Worm (Caenorhabditis elegans): Measurements from ENCODE around the gene M176.4.

DNA sequence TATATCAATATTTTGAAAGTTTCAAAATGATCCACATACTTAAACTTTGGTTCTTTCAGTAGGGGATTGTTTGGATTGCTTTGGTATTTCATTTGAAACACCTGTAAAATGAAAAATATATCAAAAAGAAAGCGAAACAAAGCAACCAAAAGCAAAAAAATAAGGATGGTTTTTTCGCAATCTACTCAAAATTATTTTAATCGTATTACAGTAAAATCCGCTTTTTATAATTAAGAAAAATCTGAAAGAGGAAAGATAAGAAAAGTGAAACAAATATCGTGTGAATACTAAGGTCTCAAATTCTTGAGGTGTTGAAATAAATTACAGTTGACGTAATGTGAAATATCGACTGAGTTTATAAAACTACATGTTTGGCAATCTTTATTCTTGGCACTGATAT lies 47.9 kb downstream of the M176.4 start, which contains the start of gene chil-22:
- TF ChIP-seq pha-4 (tag; optimal IDR thresholded peaks at IDR 0.05) = no peak
- TF ChIP-seq egl-27 (tag; optimal IDR thresholded peaks at IDR 0.05) = no peak
- no peak for TF ChIP-seq mdl-1 (tag; optimal IDR thresholded peaks at IDR 0.05)
- no peak for TF ChIP-seq lin-15B (tag; optimal IDR thresholded peaks at IDR 0.05)
- TF ChIP-seq ZK546.5 (tag; optimal IDR thresholded peaks at IDR 0.05) = no peak
- TF ChIP-seq ceh-82 (tag; optimal IDR thresholded peaks at IDR 0.05) = no peak
- TF ChIP-seq elt-2 (tag; optimal IDR thresholded peaks at IDR 0.05) = no peak
- TF ChIP-seq elt-3 (tag; optimal IDR thresholded peaks at IDR 0.05) = no peak
- TF ChIP-seq ztf-11 (tag; optimal IDR thresholded peaks at IDR 0.05) = no peak
- TF ChIP-seq elt-1 (tag; optimal IDR thresholded peaks at IDR 0.05) = no peak
- no peak for TF ChIP-seq ztf-4 (tag; optimal IDR thresholded peaks at IDR 0.05)

Measured in whole organism, L3 larva.